Worm (Caenorhabditis elegans): Measurements from ENCODE around the gene F49E2.2.

F49E2.2 gene

ce11 chrX:9549657-9550369 is 16.7 kb upstream of the F49E2.2 start:
- no peak for TF ChIP-seq lag-1 (GFP tag; IDR thresholded peaks at IDR 0.05)
- peak; percentile 42; the same call in 1 of the 2 replicates for TF ChIP-seq dox-1 (GFP tag; IDR thresholded peaks at IDR 0.05)
- TF ChIP-seq cebp-1 (GFP tag; IDR thresholded peaks at IDR 0.05), result 0 out of 2 replicates have a peak, but pooled peaks have one; percentile 44
- TF ChIP-seq cebp-1 (tag; optimal IDR thresholded peaks at IDR 0.05), result peak; percentile 88

DNA sequence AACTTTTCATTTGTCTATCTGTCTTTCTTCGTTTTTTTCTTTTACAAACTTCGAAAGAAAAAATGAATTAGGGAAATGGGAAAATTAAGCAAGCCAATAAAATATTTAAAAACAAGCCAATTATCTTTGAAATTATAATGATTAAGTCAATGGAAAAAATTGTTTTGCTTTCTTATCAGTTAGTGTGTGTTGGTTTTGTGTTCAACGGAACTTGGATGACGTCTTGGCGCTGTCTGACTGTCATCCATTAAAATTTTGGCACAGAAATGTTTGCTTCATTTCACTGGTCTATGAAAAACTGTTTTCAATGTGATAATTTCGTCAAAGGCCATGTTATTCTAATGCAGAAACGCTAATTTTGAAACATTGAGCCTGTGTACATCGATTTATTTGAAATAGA is 16.0 kb upstream of the F49E2.2 start:
- TF ChIP-seq lag-1 (GFP tag; IDR thresholded peaks at IDR 0.05) (no peak), aptf-3 (GFP tag; IDR thresholded peaks at IDR 0.05) (no peak), fkh-3 (tag; optimal IDR thresholded peaks at IDR 0.05) (no peak), nhr-80 (tag; optimal IDR thresholded peaks at IDR 0.05) (peak; percentile 46), unc-62 (GFP tag; optimal IDR thresholded peaks at IDR 0.05) (peak; percentile 41)

DNA sequence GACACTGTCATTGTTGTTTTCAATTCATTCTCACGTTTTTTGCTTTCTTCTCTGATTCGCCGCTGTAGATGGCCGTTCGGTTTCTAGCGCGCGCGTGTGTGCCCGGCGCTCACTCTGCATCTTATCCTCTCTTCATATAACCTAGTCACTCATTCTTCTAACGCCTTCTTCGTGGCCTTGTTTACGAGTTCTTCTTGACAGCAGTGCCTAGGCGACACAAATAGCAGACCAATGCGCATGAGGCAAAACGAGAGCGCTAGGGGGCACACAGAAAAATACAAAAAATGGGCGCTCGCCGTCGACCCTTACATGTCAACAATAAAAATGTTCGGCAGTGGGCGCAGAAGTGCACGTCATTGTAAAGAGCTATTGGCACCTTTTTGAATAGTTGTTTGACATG is 15.4 kb upstream of the F49E2.2 start:
- TF ChIP-seq hmg-1.2 (GFP tag; IDR thresholded peaks at IDR 0.05) (peak; percentile 38; the same call in 1 of the 2 replicates), nhr-27 (tag; optimal IDR thresholded peaks at IDR 0.05) (peak; percentile 28), C06A6.2 (GFP tag; conservative IDR thresholded peaks at IDR 0.05) (0 out of 2 replicates have a peak, but pooled peaks have one; percentile 38), lin-54 (GFP tag; optimal IDR thresholded peaks at IDR 0.05) (peak; percentile 20), nhr-80 (tag; optimal IDR thresholded peaks at IDR 0.05) (peak; percentile 88), mel-28 (tag; optimal IDR thresholded peaks at IDR 0.05; ENCODE audit: borderline replicate concordance) (no peak), atf-7 (tag; optimal IDR thresholded peaks at IDR 0.05) (peak; percentile 56), unc-62 (GFP tag; optimal IDR thresholded peaks at IDR 0.05) (peak; percentile 33), nhr-90 (tag; optimal IDR thresholded peaks at IDR 0.05) (peak; percentile 24), zfh-2 (GFP tag; conservative IDR thresholded peaks at IDR 0.05) (peak; percentile 88), attf-5 (GFP tag; optimal IDR thresholded peaks at IDR 0.05) (peak; percentile 60), snpc-4 (GFP tag; optimal IDR thresholded peaks at IDR 0.05) (no peak), snpc-4 (tag; optimal IDR thresholded peaks at IDR 0.05) (peak in 2 of 4 experiments; percentile 26 to 39), lin-40 (tag; optimal IDR thresholded peaks at IDR 0.05) (peak; percentile 54), let-607 (tag; optimal IDR thresholded peaks at IDR 0.05) (peak in 1 of 2 experiments; percentile 7), pbrm-1 (GFP tag; IDR thresholded peaks at IDR 0.05) (0 out of 2 replicates have a peak, but pooled peaks have one; percentile 40), lin-26 (GFP tag; IDR thresholded peaks at IDR 0.05) (0 out of 2 replicates have a peak, but pooled peaks have one; percentile 48), gei-17 (GFP tag; optimal IDR thresholded peaks at IDR 0.05) (no peak), dpff-1 (tag; optimal IDR thresholded peaks at IDR 0.05) (no peak), F39B2.1 (GFP tag; IDR thresholded peaks at IDR 0.05) (no peak), somi-1 (GFP tag; optimal IDR thresholded peaks at IDR 0.05) (peak; percentile 32), lir-1 (GFP tag; conservative IDR thresholded peaks at IDR 0.05) (0 out of 2 replicates have a peak, but pooled peaks have one; percentile 18), Y53G8AR.9 (GFP tag; conservative IDR thresholded peaks at IDR 0.05) (no peak), chd-7 (tag; optimal IDR thresholded peaks at IDR 0.05) (peak; percentile 27), K11D2.4 (GFP tag; IDR thresholded peaks at IDR 0.05) (peak; percentile 52; the same call in 1 of the 2 replicates), pha-4 (tag; optimal IDR thresholded peaks at IDR 0.05) (peak; percentile 19), K12H6.12 (tag; optimal IDR thresholded peaks at IDR 0.05) (peak; percentile 67), snpc-1.3 (tag; optimal IDR thresholded peaks at IDR 0.05; ENCODE audit: insufficient read depth) (no peak), ceh-27 (GFP tag; optimal IDR thresholded peaks at IDR 0.05) (peak; percentile 65), hmg-20 (GFP tag; IDR thresholded peaks at IDR 0.05) (no peak), ekl-4 (GFP tag; IDR thresholded peaks at IDR 0.05) (0 out of 2 replicates have a peak, but pooled peaks have one; percentile 33), hlh-26 (GFP tag; conservative IDR thresholded peaks at IDR 0.05) (no peak), hsf-1 (GFP tag; IDR thresholded peaks at IDR 0.05) (no peak), tbp1 (GFP tag; optimal IDR thresholded peaks at IDR 0.05) (peak; percentile 22), cebp-1 (GFP tag; IDR thresholded peaks at IDR 0.05) (0 out of 2 replicates have a peak, but pooled peaks have one; percentile 12), cebp-1 (tag; optimal IDR thresholded peaks at IDR 0.05) (peak; percentile 66), repo-1 (tag; optimal IDR thresholded peaks at IDR 0.05) (no peak), dox-1 (GFP tag; IDR thresholded peaks at IDR 0.05) (peak; percentile 55), B0336.3 (GFP tag; IDR thresholded peaks at IDR 0.05) (0 out of 2 replicates have a peak, but pooled peaks have one; percentile 41)
